Worm (Caenorhabditis elegans): ENCODE measurements around the gene K01D12.15.

The K01D12.15 gene

DNA sequence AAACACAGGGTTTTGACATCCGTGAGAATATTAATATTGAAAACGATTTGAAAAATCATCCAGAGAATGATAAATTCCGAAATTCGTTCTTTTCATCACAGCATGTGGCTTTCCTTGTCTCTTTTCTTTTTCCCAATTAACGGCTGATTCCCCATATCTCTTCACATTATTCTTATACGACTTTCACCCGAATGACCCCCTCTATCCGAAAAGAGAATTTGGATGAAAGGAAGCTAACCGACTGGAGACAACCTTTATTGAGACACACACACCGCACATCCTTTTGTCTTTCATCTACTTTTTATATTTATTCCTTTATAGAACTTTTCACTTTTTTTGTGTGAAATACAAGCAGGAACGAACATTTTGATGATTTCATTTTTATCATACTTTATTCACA is 28.6 kb upstream of the K01D12.15 start:
- no peak for TF ChIP-seq elt-2 (tag; optimal IDR thresholded peaks at IDR 0.05)
- no peak for TF ChIP-seq nhr-12 (tag; optimal IDR thresholded peaks at IDR 0.05)
- TF ChIP-seq elt-3 (tag; optimal IDR thresholded peaks at IDR 0.05), result no peak
- TF ChIP-seq elt-1 (tag; optimal IDR thresholded peaks at IDR 0.05), result no peak
- no peak for TF ChIP-seq daf-12 (tag; optimal IDR thresholded peaks at IDR 0.05)
- TF ChIP-seq jun-1 (tag; optimal IDR thresholded peaks at IDR 0.05), result no peak
- no peak for TF ChIP-seq egl-5 (tag; optimal IDR thresholded peaks at IDR 0.05)

DNA sequence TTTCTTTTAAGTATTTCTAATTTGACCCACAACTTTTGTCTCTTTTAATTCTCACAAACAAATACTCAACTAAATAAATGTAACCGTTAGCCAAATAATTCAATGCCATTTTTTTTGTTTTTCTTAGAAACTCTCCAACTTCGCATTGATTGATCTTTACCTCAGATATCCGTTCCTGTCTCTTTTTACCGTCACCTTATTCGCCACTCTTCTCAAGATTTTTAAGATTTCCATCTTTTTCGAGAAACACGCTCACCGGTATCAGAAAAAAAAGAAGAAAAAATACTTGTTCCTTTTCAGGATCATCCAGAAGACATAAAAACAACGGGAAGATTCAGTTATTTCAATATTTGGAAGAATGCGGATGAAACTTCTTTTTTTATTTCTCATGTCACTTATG is 27.9 kb upstream of the K01D12.15 start, which contains the start of gene F23H12.5:
Gene F23H12.5, plus strand, starts transcription at position 301 of the 400 bp plus-strand sequence.
- TF ChIP-seq nhr-11 (tag; optimal IDR thresholded peaks at IDR 0.05) (no peak), zag-1 (tag; optimal IDR thresholded peaks at IDR 0.05) (no peak), ztf-11 (tag; optimal IDR thresholded peaks at IDR 0.05) (no peak), unc-39 (tag; optimal IDR thresholded peaks at IDR 0.05) (no peak), pqm-1 (tag; optimal IDR thresholded peaks at IDR 0.05) (no peak), jun-1 (tag; optimal IDR thresholded peaks at IDR 0.05) (no peak), nhr-25 (tag; optimal IDR thresholded peaks at IDR 0.05) (no peak), aly-2 (tag; optimal IDR thresholded peaks at IDR 0.05) (no peak), mml-1 (tag; optimal IDR thresholded peaks at IDR 0.05) (no peak), nhr-28 (tag; optimal IDR thresholded peaks at IDR 0.05) (no peak), egl-27 (tag; optimal IDR thresholded peaks at IDR 0.05) (no peak), mdl-1 (tag; optimal IDR thresholded peaks at IDR 0.05) (no peak), ztf-4 (tag; optimal IDR thresholded peaks at IDR 0.05) (no peak), snpc-4 (tag; optimal IDR thresholded peaks at IDR 0.05) (no peak), ceh-16 (tag; optimal IDR thresholded peaks at IDR 0.05) (no peak), hmg-11 (tag; optimal IDR thresholded peaks at IDR 0.05) (no peak), lin-15B (tag; optimal IDR thresholded peaks at IDR 0.05) (no peak), elt-1 (tag; optimal IDR thresholded peaks at IDR 0.05) (no peak)

DNA sequence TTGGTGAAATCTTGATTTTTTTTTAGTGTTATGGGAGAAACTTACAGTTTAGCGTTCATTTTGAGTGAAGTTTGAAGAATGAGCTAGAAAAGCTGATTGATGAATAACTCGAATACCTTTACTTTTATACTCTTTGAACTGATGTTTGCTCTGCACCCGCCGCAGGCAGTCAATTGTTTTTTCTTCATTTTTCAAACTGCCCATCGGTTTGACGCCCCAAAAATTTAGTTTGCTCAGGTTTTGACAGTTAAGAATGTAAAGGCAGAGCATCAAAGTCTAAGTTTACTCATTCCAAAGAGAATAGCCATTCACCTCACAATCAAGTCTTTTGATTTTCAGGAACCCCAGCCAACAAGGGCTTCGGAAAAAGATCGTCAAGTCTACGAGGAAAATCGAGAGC is 24.6 kb upstream of the K01D12.15 start, which contains the start of gene fipr-1:
Gene fipr-1, minus strand, starts transcription at position 101 of the 400 bp plus-strand sequence.
- TF ChIP-seq ZK546.5 (tag; optimal IDR thresholded peaks at IDR 0.05) (no peak), jun-1 (tag; optimal IDR thresholded peaks at IDR 0.05) (no peak), skn-1 (tag; optimal IDR thresholded peaks at IDR 0.05) (no peak), zag-1 (tag; optimal IDR thresholded peaks at IDR 0.05) (no peak), egl-5 (tag; optimal IDR thresholded peaks at IDR 0.05) (no peak), elt-2 (tag; optimal IDR thresholded peaks at IDR 0.05) (no peak), lsy-12 (tag; optimal IDR thresholded peaks at IDR 0.05) (no peak), nhr-237 (tag; optimal IDR thresholded peaks at IDR 0.05) (no peak), egl-27 (tag; optimal IDR thresholded peaks at IDR 0.05) (no peak), nhr-23 (tag; optimal IDR thresholded peaks at IDR 0.05) (no peak), ztf-11 (tag; optimal IDR thresholded peaks at IDR 0.05) (no peak), nhr-28 (tag; optimal IDR thresholded peaks at IDR 0.05) (no peak), snpc-4 (tag; optimal IDR thresholded peaks at IDR 0.05) (no peak), sea-2 (GFP tag; optimal IDR thresholded peaks at IDR 0.05) (no peak), nhr-12 (tag; optimal IDR thresholded peaks at IDR 0.05) (no peak), nhr-43 (tag; optimal IDR thresholded peaks at IDR 0.05; ENCODE audit: poor library complexity, severe bottlenecking) (no peak), fos-1 (tag; optimal IDR thresholded peaks at IDR 0.05) (no peak), daf-12 (tag; optimal IDR thresholded peaks at IDR 0.05) (no peak), pqm-1 (tag; optimal IDR thresholded peaks at IDR 0.05) (no peak)

DNA sequence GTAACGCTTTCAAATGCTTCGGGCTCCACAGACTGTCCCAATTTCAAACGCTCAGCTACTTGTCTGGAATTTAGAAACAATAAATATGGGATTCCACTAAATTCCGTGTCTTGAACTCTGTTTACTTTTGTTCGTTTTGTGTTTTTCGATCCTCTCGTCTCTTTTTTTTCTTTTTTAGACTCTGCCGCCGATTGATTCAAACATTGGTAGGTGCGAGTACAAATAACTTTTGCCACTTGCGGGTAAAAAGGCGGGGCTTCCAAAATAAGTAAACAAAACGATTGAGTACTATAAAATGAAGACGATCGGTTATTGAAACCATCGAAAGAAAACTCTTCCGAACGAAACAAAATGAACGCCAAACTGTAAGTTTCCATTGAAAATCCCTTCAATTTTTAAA is 21.1 kb upstream of the K01D12.15 start, which contains the start of gene fipr-2:
Gene fipr-2, plus strand, starts transcription at position 245 of the 400 bp plus-strand sequence.
- TF ChIP-seq R02D3.7 (tag; optimal IDR thresholded peaks at IDR 0.05) (no peak), pha-4 (tag; optimal IDR thresholded peaks at IDR 0.05) (peak; percentile 81)

DNA sequence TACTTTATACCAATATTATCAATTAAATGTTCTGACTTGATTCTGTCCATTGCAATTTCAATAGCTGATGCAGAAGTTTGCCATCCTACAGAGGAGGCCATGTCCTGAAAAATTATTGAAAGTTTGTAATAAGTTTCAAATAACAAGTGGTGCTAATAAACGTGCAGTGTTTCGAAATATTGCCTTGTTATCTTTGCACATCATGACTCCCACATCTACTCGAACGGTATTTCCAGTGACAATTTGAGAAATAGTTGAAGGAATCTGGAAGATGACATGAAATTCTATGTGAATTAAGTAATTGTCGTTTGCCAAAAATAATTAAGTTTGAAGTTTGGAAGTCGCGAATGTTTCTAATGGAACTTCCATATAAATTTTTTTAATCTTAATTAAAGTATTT is 16.8 kb upstream of the K01D12.15 start, which contains the start of gene gcy-13:
Gene gcy-13, minus strand, starts transcription at position 101 of the 400 bp plus-strand sequence.
- TF ChIP-seq R02D3.7 (tag; optimal IDR thresholded peaks at IDR 0.05) (no peak), fkh-2 (tag; optimal IDR thresholded peaks at IDR 0.05) (no peak), elt-2 (tag; optimal IDR thresholded peaks at IDR 0.05) (no peak), ztf-11 (tag; optimal IDR thresholded peaks at IDR 0.05) (no peak), fos-1 (tag; optimal IDR thresholded peaks at IDR 0.05) (no peak), nhr-43 (tag; optimal IDR thresholded peaks at IDR 0.05; ENCODE audit: poor library complexity, severe bottlenecking) (no peak), elt-3 (tag; optimal IDR thresholded peaks at IDR 0.05) (no peak), pha-4 (tag; optimal IDR thresholded peaks at IDR 0.05) (no peak), sea-2 (GFP tag; optimal IDR thresholded peaks at IDR 0.05) (no peak), ama-1 (optimal IDR thresholded peaks at IDR 0.05) (no peak), nhr-25 (tag; optimal IDR thresholded peaks at IDR 0.05) (no peak), nhr-76 (tag; optimal IDR thresholded peaks at IDR 0.05) (no peak), lin-15B (tag; optimal IDR thresholded peaks at IDR 0.05) (no peak), egl-5 (tag; optimal IDR thresholded peaks at IDR 0.05) (no peak), nfya-1 (tag; optimal IDR thresholded peaks at IDR 0.05; ENCODE audit: insufficient read depth) (no peak), ceh-28 (tag; optimal IDR thresholded peaks at IDR 0.05) (no peak)
